In the genomic region with DNA sequence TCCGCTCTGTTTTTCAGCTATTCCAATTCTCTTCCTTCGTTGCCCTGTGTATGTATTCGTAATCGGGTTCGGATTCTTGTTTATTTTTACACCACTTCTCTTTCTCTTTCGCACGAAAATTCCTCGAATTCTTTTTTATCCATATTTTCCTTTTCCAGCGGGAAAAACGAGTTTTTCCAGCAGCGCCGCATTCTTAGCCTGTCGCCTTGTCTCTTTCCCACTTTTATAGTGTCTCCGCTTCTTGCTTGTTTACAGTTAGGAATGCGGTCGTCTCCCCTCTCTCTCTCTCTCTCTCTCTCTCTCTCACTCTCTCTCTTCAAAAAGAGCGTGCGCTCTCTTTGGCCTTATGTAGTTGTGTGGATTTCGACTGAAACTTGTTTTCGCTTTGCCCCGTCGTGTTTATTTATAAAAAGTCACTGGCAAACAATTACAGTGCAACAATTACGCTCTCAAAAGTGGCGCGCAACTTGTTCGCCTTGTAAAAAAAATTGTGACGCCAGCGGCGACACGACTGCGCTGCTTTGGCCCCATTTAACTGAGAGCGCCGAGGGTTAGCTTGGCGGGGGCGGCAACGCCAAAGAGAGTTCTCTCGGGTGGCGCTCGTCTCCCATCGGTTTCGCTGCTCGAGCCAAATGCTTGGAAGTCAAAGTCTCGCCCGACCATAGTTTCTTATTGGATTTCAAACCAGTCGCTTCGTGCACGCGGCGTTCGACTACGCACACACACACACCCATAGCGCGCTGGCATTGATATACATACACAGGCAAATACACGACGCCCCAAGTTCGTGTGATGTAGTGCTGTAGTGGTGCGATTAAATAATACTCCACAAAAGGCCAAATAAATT, we compare ENCODE assay signal across 1 fruit fly cellular context.
TF ChIP-seq lines count a peak whose summit lies in the region.

No protein-coding gene starts in this region.

TF ChIP-seq in whole organism, embryonic, 481 proteins besides CTCF, POLR2A, EP300 and RAD21 (continued from another document):
- TF ChIP-seq kni (GFP tag; optimal IDR thresholded peaks at IDR 0.05; lab: Kevin White, UChicago) (peak; percentile 97), Myb (GFP tag; optimal IDR thresholded peaks at IDR 0.05; lab: Kevin White, UChicago) (no peak), E2f2 (GFP tag; IDR thresholded peaks at IDR 0.05; lab: Robert Waterston, UW) (peak; percentile 23; the same call in 1 of the 2 replicates), Xrp1 (GFP tag; IDR thresholded peaks at IDR 0.05; lab: Robert Waterston, UW) (peak; percentile 5; the same call in 1 of the 2 replicates), eyg (GFP tag; optimal IDR thresholded peaks at IDR 0.05; lab: Kevin White, UChicago) (peak; percentile 34), lilli (GFP tag; optimal IDR thresholded peaks at IDR 0.05; lab: Kevin White, UChicago) (no peak), fu2 (GFP tag; optimal IDR thresholded peaks at IDR 0.05; lab: Kevin White, UChicago) (no peak), CG33557 (GFP tag; optimal IDR thresholded peaks at IDR 0.05; lab: Kevin White, UChicago) (peak; percentile 20), Lhr (GFP tag; optimal IDR thresholded peaks at IDR 0.05; lab: Kevin White, UChicago) (no peak), Gug (GFP tag; IDR thresholded peaks at IDR 0.05; lab: Robert Waterston, UW) (no peak), sna (GFP tag; IDR thresholded peaks at IDR 0.05; lab: Robert Waterston, UW; ENCODE audit: partially characterized antibody) (peak; percentile 28; the same call in 1 of the 2 replicates), CG15479 (GFP tag; optimal IDR thresholded peaks at IDR 0.05; lab: Kevin White, UChicago) (peak; percentile 35), CG4854 (GFP tag; optimal IDR thresholded peaks at IDR 0.05; lab: Kevin White, UChicago) (no peak), CG13424 (tag; optimal IDR thresholded peaks at IDR 0.05; lab: Kevin White, UChicago) (peak; percentile 31), fd96Cb (tag; optimal IDR thresholded peaks at IDR 0.05; lab: Kevin White, UChicago) (no peak), trh (GFP tag; optimal IDR thresholded peaks at IDR 0.05; lab: Kevin White, UChicago) (no peak), CG8359 (GFP tag; optimal IDR thresholded peaks at IDR 0.05; lab: Kevin White, UChicago; ENCODE audit: borderline replicate concordance) (no peak), CG6683 (GFP tag; optimal IDR thresholded peaks at IDR 0.05; lab: Kevin White, UChicago) (peak; percentile 42), CG13296 (GFP tag; optimal IDR thresholded peaks at IDR 0.05; lab: Kevin White, UChicago) (peak; percentile 75), Hr51 (GFP tag; optimal IDR thresholded peaks at IDR 0.05; lab: Kevin White, UChicago) (no peak), CG33213 (GFP tag; optimal IDR thresholded peaks at IDR 0.05; lab: Kevin White, UChicago) (no peak), Bgb (GFP tag; IDR thresholded peaks at IDR 0.05; lab: Robert Waterston, UW; ENCODE audit: partially characterized antibody) (peak; percentile 61; the same call in 1 of the 2 replicates), cas (GFP tag; IDR thresholded peaks at IDR 0.05; lab: Robert Waterston, UW) (0 out of 2 replicates have a peak, but pooled peaks have one; percentile 18), vfl (GFP tag; optimal IDR thresholded peaks at IDR 0.05; lab: Kevin White, UChicago) (no peak), CG6175 (GFP tag; IDR thresholded peaks at IDR 0.05; lab: Robert Waterston, UW) (peak; percentile 96), CG2199 (GFP tag; IDR thresholded peaks at IDR 0.05; lab: Robert Waterston, UW) (peak; percentile 53; the same call in 1 of the 3 replicates), onecut (GFP tag; IDR thresholded peaks at IDR 0.05; lab: Robert Waterston, UW) (peak; percentile 36), CG7786 (GFP tag; optimal IDR thresholded peaks at IDR 0.05; lab: Kevin White, UChicago) (no peak), abd-A (tag; optimal IDR thresholded peaks at IDR 0.05; lab: Kevin White, UChicago) (peak; percentile 95), gsb-n (tag; optimal IDR thresholded peaks at IDR 0.05; lab: Kevin White, UChicago) (peak; percentile 17), NK7.1 (GFP tag; optimal IDR thresholded peaks at IDR 0.05; lab: Kevin White, UChicago) (no peak), pros (GFP tag; optimal IDR thresholded peaks at IDR 0.05; lab: Kevin White, UChicago) (peak; percentile 99), schlank (tag; optimal IDR thresholded peaks at IDR 0.05; lab: Kevin White, UChicago) (peak; percentile 15), tna (GFP tag; IDR thresholded peaks at IDR 0.05; lab: Robert Waterston, UW; ENCODE audit: partially characterized antibody) (no peak; the same call in 1 of the 2 replicates), Gsc (GFP tag; IDR thresholded peaks at IDR 0.05; lab: Robert Waterston, UW) (no peak), seq (GFP tag; IDR thresholded peaks at IDR 0.05; lab: Robert Waterston, UW) (peak; percentile 63; the same call in 1 of the 2 replicates), bsh (GFP tag; optimal IDR thresholded peaks at IDR 0.05; lab: Kevin White, UChicago) (peak in 1 of 2 experiments; percentile 30), CG3995 (GFP tag; optimal IDR thresholded peaks at IDR 0.05; lab: Kevin White, UChicago) (no peak), twi (tag; optimal IDR thresholded peaks at IDR 0.05; lab: Kevin White, UChicago) (peak; percentile 13), CG6689 (GFP tag; IDR thresholded peaks at IDR 0.05; lab: Robert Waterston, UW) (0 out of 2 replicates have a peak, but pooled peaks have one; percentile 7), lbe (GFP tag; optimal IDR thresholded peaks at IDR 0.05; lab: Kevin White, UChicago) (peak; percentile 25), Vsx1 (GFP tag; optimal IDR thresholded peaks at IDR 0.05; lab: Kevin White, UChicago) (no peak), nom (GFP tag; optimal IDR thresholded peaks at IDR 0.05; lab: Kevin White, UChicago) (peak; percentile 86), Fer1 (GFP tag; optimal IDR thresholded peaks at IDR 0.05; lab: Kevin White, UChicago) (peak; percentile 79), HmgZ (tag; optimal IDR thresholded peaks at IDR 0.05; lab: Kevin White, UChicago) (peak; percentile 73), Deaf1 (tag; optimal IDR thresholded peaks at IDR 0.05; lab: Kevin White, UChicago) (peak; percentile 99), D19A (tag; optimal IDR thresholded peaks at IDR 0.05; lab: Kevin White, UChicago) (peak; percentile 32), cg (GFP tag; optimal IDR thresholded peaks at IDR 0.05; lab: Kevin White, UChicago) (peak; percentile 83), ATbp (GFP tag; optimal IDR thresholded peaks at IDR 0.05; lab: Kevin White, UChicago) (peak; percentile 69), dmrt99B (tag; optimal IDR thresholded peaks at IDR 0.05; lab: Kevin White, UChicago) (peak; percentile 38), Nf-YC (tag; optimal IDR thresholded peaks at IDR 0.05; lab: Kevin White, UChicago) (peak; percentile 39), CG6854 (GFP tag; optimal IDR thresholded peaks at IDR 0.05; lab: Kevin White, UChicago) (peak; percentile 78), CG10654 (GFP tag; optimal IDR thresholded peaks at IDR 0.05; lab: Kevin White, UChicago) (no peak), CG13287 (GFP tag; IDR thresholded peaks at IDR 0.05; lab: Robert Waterston, UW; ENCODE audit: partially characterized antibody) (peak; percentile 40; the same call in 1 of the 2 replicates), Max (GFP tag; optimal IDR thresholded peaks at IDR 0.05; lab: Kevin White, UChicago) (no peak), tap (tag; optimal IDR thresholded peaks at IDR 0.05; lab: Kevin White, UChicago) (peak; percentile 31), ro (GFP tag; IDR thresholded peaks at IDR 0.05; lab: Robert Waterston, UW) (no peak), Hey (tag; optimal IDR thresholded peaks at IDR 0.05; lab: Kevin White, UChicago) (peak; percentile 55), CG3163 (GFP tag; optimal IDR thresholded peaks at IDR 0.05; lab: Kevin White, UChicago) (peak; percentile 98), CG12744 (GFP tag; optimal IDR thresholded peaks at IDR 0.05; lab: Kevin White, UChicago) (no peak), Trl (optimal IDR thresholded peaks at IDR 0.05; lab: Kevin White, UChicago) (peak; percentile 97 to 100), Trl (GFP tag; optimal IDR thresholded peaks at IDR 0.05; lab: Kevin White, UChicago) (peak; percentile 83), fd64A (GFP tag; optimal IDR thresholded peaks at IDR 0.05; lab: Kevin White, UChicago) (peak; percentile 12), CG8089 (GFP tag; optimal IDR thresholded peaks at IDR 0.05; lab: Kevin White, UChicago) (peak; percentile 48), ewg (GFP tag; optimal IDR thresholded peaks at IDR 0.05; lab: Kevin White, UChicago) (peak; percentile 47), NC2β (GFP tag; optimal IDR thresholded peaks at IDR 0.05; lab: Kevin White, UChicago) (peak; percentile 22), Meics (GFP tag; optimal IDR thresholded peaks at IDR 0.05; lab: Kevin White, UChicago) (peak; percentile 40), GATAe (GFP tag; conservative IDR thresholded peaks at IDR 0.05; lab: Robert Waterston, UW) (no peak), Drgx (GFP tag; IDR thresholded peaks at IDR 0.05; lab: Robert Waterston, UW) (peak; percentile 77), CG17912 (GFP tag; optimal IDR thresholded peaks at IDR 0.05; lab: Kevin White, UChicago) (peak; percentile 20), vvl (GFP tag; IDR thresholded peaks at IDR 0.05; lab: Robert Waterston, UW) (peak; percentile 38; the same call in 1 of the 2 replicates), CG17385 (GFP tag; optimal IDR thresholded peaks at IDR 0.05; lab: Kevin White, UChicago) (peak; percentile 94), dati (GFP tag; IDR thresholded peaks at IDR 0.05; lab: Robert Waterston, UW) (no peak), CG16863 (GFP tag; optimal IDR thresholded peaks at IDR 0.05; lab: Kevin White, UChicago) (peak; percentile 27), MESR4 (GFP tag; optimal IDR thresholded peaks at IDR 0.05; lab: Kevin White, UChicago) (no peak), CHES-1-like (GFP tag; optimal IDR thresholded peaks at IDR 0.05; lab: Kevin White, UChicago) (peak; percentile 36), tx (GFP tag; optimal IDR thresholded peaks at IDR 0.05; lab: Kevin White, UChicago) (no peak), CG1603 (tag; optimal IDR thresholded peaks at IDR 0.05; lab: Kevin White, UChicago) (no peak), rib (GFP tag; IDR thresholded peaks at IDR 0.05; lab: Robert Waterston, UW) (peak; percentile 35), disco-r (GFP tag; optimal IDR thresholded peaks at IDR 0.05; lab: Kevin White, UChicago) (peak; percentile 29), CG12155 (GFP tag; optimal IDR thresholded peaks at IDR 0.05; lab: Kevin White, UChicago) (no peak), E2f1 (GFP tag; IDR thresholded peaks at IDR 0.05; lab: Robert Waterston, UW) (peak; percentile 41; the same call in 1 of the 2 replicates), chinmo (GFP tag; IDR thresholded peaks at IDR 0.05; lab: Robert Waterston, UW; ENCODE audit: partially characterized antibody) (peak; percentile 100), lmd (GFP tag; IDR thresholded peaks at IDR 0.05; lab: Robert Waterston, UW) (no peak)
TF ChIP-seq in whole organism, embryonic: peak in this region for 206.
